Fruit fly (Drosophila melanogaster): ENCODE results near the gene PolA2.

- no peak for TF ChIP-seq seq (GFP tag; IDR thresholded peaks at IDR 0.05)
- no peak for TF ChIP-seq Rx (GFP tag; IDR thresholded peaks at IDR 0.05)
- no peak for TF ChIP-seq tin (GFP tag; optimal IDR thresholded peaks at IDR 0.05)
- TF ChIP-seq CG17186 (GFP tag; optimal IDR thresholded peaks at IDR 0.05): no peak
- TF ChIP-seq CG15073 (GFP tag; optimal IDR thresholded peaks at IDR 0.05): no peak
- TF ChIP-seq CTCF (GFP tag; optimal IDR thresholded peaks at IDR 0.05): no peak
- no peak for TF ChIP-seq da (GFP tag; optimal IDR thresholded peaks at IDR 0.05)
- TF ChIP-seq TFAM (GFP tag; optimal IDR thresholded peaks at IDR 0.05): no peak
- no peak for TF ChIP-seq CG11093 (GFP tag; IDR thresholded peaks at IDR 0.05)
- no peak for TF ChIP-seq CG14050 (GFP tag; IDR thresholded peaks at IDR 0.05)
Measured at dm6 chr3R:27218814-27219213, 20.1 kb upstream of the PolA2 start.

Measured in whole organism, embryonic.